1 fruit fly cellular context compared by ENCODE assay signal in the genomic region with DNA sequence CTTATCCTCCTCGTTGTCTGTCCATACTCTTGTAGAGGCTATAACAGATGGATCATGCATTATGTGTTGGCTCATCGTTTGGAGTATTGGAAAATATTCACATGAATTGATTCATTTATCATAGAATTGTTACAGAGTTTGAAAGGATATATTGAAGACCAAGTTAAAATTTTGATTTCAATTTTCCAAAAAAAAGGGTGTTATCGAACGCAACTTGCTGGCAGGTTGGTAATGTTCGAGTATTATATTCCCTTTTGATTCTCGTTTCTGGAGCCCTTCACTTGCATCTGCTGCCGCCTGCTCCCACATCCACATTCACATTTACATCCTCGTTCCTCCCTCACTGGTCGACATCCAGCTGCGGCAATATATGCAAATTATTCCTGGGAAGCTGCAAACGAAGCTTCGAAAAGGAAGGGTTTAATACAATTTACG.
TF ChIP-seq lines count a peak whose summit lies in the region.

No protein-coding gene starts in this region.

TF ChIP-seq in whole organism, prepupa, 60 proteins besides CTCF, POLR2A, EP300 and RAD21 (continued from another document):
- no peak for TF ChIP-seq Eip75B (GFP tag; optimal IDR thresholded peaks at IDR 0.05; lab: Kevin White, UChicago)
- TF ChIP-seq Sox102F (GFP tag; optimal IDR thresholded peaks at IDR 0.05; lab: Kevin White, UChicago): peak; percentile 89
- peak in 1 of 2 experiments; percentile 88 for TF ChIP-seq ss (GFP tag; optimal IDR thresholded peaks at IDR 0.05; lab: Kevin White, UChicago)
- no peak for TF ChIP-seq CG6276 (GFP tag; optimal IDR thresholded peaks at IDR 0.05; lab: Kevin White, UChicago)
- peak; percentile 51 for TF ChIP-seq Eip93F (GFP tag; optimal IDR thresholded peaks at IDR 0.05; lab: Kevin White, UChicago)
- TF ChIP-seq CG34406 (GFP tag; optimal IDR thresholded peaks at IDR 0.05; lab: Kevin White, UChicago): peak; percentile 67
- peak; percentile 88 for TF ChIP-seq CG31627 (GFP tag; optimal IDR thresholded peaks at IDR 0.05; lab: Kevin White, UChicago)
- TF ChIP-seq CG6163 (GFP tag; IDR thresholded peaks at IDR 0.05; lab: Robert Waterston, UW): peak; percentile 91
- no peak for TF ChIP-seq pdm3 (GFP tag; optimal IDR thresholded peaks at IDR 0.05; lab: Kevin White, UChicago)
- TF ChIP-seq Sox15 (GFP tag; optimal IDR thresholded peaks at IDR 0.05; lab: Kevin White, UChicago): peak; percentile 61
- no peak for TF ChIP-seq fd85E (GFP tag; optimal IDR thresholded peaks at IDR 0.05; lab: Kevin White, UChicago)
- peak; percentile 91 for TF ChIP-seq Hr39 (GFP tag; optimal IDR thresholded peaks at IDR 0.05; lab: Kevin White, UChicago)
- peak; percentile 66 for TF ChIP-seq CG9139 (GFP tag; optimal IDR thresholded peaks at IDR 0.05; lab: Kevin White, UChicago)
- peak; percentile 53 for TF ChIP-seq CG16779 (tag; optimal IDR thresholded peaks at IDR 0.05; lab: Kevin White, UChicago)
- TF ChIP-seq OdsH (GFP tag; optimal IDR thresholded peaks at IDR 0.05; lab: Kevin White, UChicago): no peak
- TF ChIP-seq Smox (GFP tag; optimal IDR thresholded peaks at IDR 0.05; lab: Kevin White, UChicago): no peak
- no peak for TF ChIP-seq Lpt (GFP tag; optimal IDR thresholded peaks at IDR 0.05; lab: Kevin White, UChicago)
- TF ChIP-seq esn (GFP tag; optimal IDR thresholded peaks at IDR 0.05; lab: Kevin White, UChicago): peak; percentile 92
- TF ChIP-seq lz (GFP tag; optimal IDR thresholded peaks at IDR 0.05; lab: Kevin White, UChicago): peak; percentile 84
- TF ChIP-seq eg (GFP tag; IDR thresholded peaks at IDR 0.05; lab: Robert Waterston, UW): 0 out of 3 replicates have a peak, but pooled peaks have one; percentile 25
- TF ChIP-seq fd59A (GFP tag; optimal IDR thresholded peaks at IDR 0.05; lab: Kevin White, UChicago): peak; percentile 81
- peak; percentile 85 for TF ChIP-seq cyc (GFP tag; optimal IDR thresholded peaks at IDR 0.05; lab: Kevin White, UChicago)
- TF ChIP-seq achi (GFP tag; optimal IDR thresholded peaks at IDR 0.05; lab: Kevin White, UChicago): peak; percentile 77
- TF ChIP-seq CG11902 (GFP tag; optimal IDR thresholded peaks at IDR 0.05; lab: Kevin White, UChicago): peak; percentile 59
- peak; percentile 86 for TF ChIP-seq Ets96B (tag; optimal IDR thresholded peaks at IDR 0.05; lab: Kevin White, UChicago)
- TF ChIP-seq CG11294 (GFP tag; IDR thresholded peaks at IDR 0.05; lab: Robert Waterston, UW): no peak
- peak; percentile 87 for TF ChIP-seq CG10669 (GFP tag; optimal IDR thresholded peaks at IDR 0.05; lab: Kevin White, UChicago)
- peak; percentile 56 for TF ChIP-seq Blimp-1 (GFP tag; optimal IDR thresholded peaks at IDR 0.05; lab: Kevin White, UChicago)
- peak; percentile 83 for TF ChIP-seq spab (GFP tag; optimal IDR thresholded peaks at IDR 0.05; lab: Kevin White, UChicago)
- TF ChIP-seq topi (GFP tag; optimal IDR thresholded peaks at IDR 0.05; lab: Kevin White, UChicago): peak; percentile 90
- TF ChIP-seq CG15336 (GFP tag; IDR thresholded peaks at IDR 0.05; lab: Robert Waterston, UW): peak; percentile 38
- TF ChIP-seq CG8632 (GFP tag; optimal IDR thresholded peaks at IDR 0.05; lab: Kevin White, UChicago): peak; percentile 66
- TF ChIP-seq CG6792 (GFP tag; optimal IDR thresholded peaks at IDR 0.05; lab: Kevin White, UChicago): peak; percentile 82
- no peak for TF ChIP-seq CG32006 (GFP tag; optimal IDR thresholded peaks at IDR 0.05; lab: Kevin White, UChicago)
- TF ChIP-seq Hr4 (GFP tag; optimal IDR thresholded peaks at IDR 0.05; lab: Kevin White, UChicago): no peak
- peak; percentile 96 for TF ChIP-seq Eip78C (GFP tag; lab: Kevin White, UChicago)
